Worm (Caenorhabditis elegans): ENCODE data around the gene dyf-7.

DNA sequence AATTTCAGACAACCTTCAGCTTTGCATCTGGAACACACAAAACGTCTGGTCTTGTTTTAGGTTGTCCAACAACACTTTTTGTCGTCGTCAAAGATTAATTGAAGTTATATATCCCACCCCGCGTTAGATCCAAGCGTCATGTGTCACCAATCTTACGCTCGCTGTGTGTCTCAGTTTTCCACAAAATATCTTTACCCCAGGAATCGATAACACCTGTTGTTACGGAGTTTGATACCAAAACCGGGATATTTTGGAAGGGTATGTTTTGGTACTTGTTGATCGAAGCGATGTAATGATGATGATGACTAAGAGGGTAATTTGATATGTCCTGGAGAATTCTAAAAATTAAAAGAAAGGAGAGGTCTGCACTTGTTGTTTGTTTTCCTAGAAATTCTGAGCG is 37.0 kb downstream of the dyf-7 start:
- TF ChIP-seq spr-1 (tag; optimal IDR thresholded peaks at IDR 0.05), result no peak
- no peak for TF ChIP-seq lin-39 (tag; optimal IDR thresholded peaks at IDR 0.05)
- no peak for TF ChIP-seq lin-13 (GFP tag; optimal IDR thresholded peaks at IDR 0.05)
- TF ChIP-seq R02D3.7 (tag; optimal IDR thresholded peaks at IDR 0.05), result no peak
- TF ChIP-seq dmd-9 (GFP tag; IDR thresholded peaks at IDR 0.05), result no peak
- no peak for TF ChIP-seq ama-1 (optimal IDR thresholded peaks at IDR 0.05)
